Worm (Caenorhabditis elegans) whole organism, L4 larva: Measurements from ENCODE around the gene unc-5.
A peak's percentile ranks its signal among the peaks of the same experiment; 100 is the strongest.

ENCODE experiments used
- F37D6.2 ChIP-seq: sonication (generic microtip); optimal IDR thresholded peaks from 2 replicates; lab custom pipeline; 2016; ENCODE audit warnings: mild to moderate bottlenecking, missing genetic modification characterization, missing compliant biosample characterization
- R02D3.7 ChIP-seq: fragments of 150-350 bp; sonication (generic microtip); optimal IDR thresholded peaks from 3 replicates; lab custom pipeline; 2014; ENCODE audit warnings: missing biosample characterization, missing genetic modification characterization
- T26A8.4 ChIP-seq: fragments of 200-800 bp; sonication (Bioruptor generic); IDR thresholded peaks from 2 replicates; pipeline ENCODE4 v1.3.6; 2022; ENCODE audit warnings: missing genetic modification characterization, missing compliant biosample characterization
- Y105C5A.15 ChIP-seq: fragments of 200-800 bp; sonication (Bioruptor generic); IDR thresholded peaks from 2 replicates; pipeline ENCODE4 v1.3.6; 2022; ENCODE audit warnings: missing genetic modification characterization, missing compliant biosample characterization
- ZK337.2 ChIP-seq: fragments of 200-800 bp; sonication (Bioruptor generic); IDR thresholded peaks from 2 replicates; pipeline ENCODE4 v1.3.6; 2022; ENCODE audit warnings: missing genetic modification reagents, missing genetic modification characterization, missing compliant biosample characterization
- ceh-82 ChIP-seq: sonication (generic microtip); optimal IDR thresholded peaks from 2 replicates; lab custom pipeline; 2017; ENCODE audit warnings: missing biosample characterization, missing genetic modification characterization
- ces-1 ChIP-seq: fragments of 150-350 bp; sonication (generic microtip); optimal IDR thresholded peaks from 4 replicates; lab custom pipeline; 2014; ENCODE audit warnings: missing biosample characterization, missing genetic modification reagents, missing genetic modification characterization
- daf-8 ChIP-seq: fragments of 200-800 bp; sonication (Bioruptor generic); IDR thresholded peaks from 2 replicates; pipeline ENCODE4 v1.3.6; 2022; ENCODE audit warnings: missing genetic modification characterization, missing compliant biosample characterization
- dmd-6 ChIP-seq: fragments of 200-800 bp; sonication (Bioruptor generic); IDR thresholded peaks from 2 replicates; pipeline ENCODE4 v1.3.6; 2022; ENCODE audit warnings: missing genetic modification reagents, missing genetic modification characterization, missing compliant biosample characterization
- dpl-1 ChIP-seq: fragments of 150-350 bp; optimal IDR thresholded peaks from 2 replicates; lab custom pipeline; 2014; ENCODE audit warnings: missing biosample characterization, missing genetic modification reagents, missing genetic modification characterization
- duxl-1 ChIP-seq: sonication (generic microtip); optimal IDR thresholded peaks from 2 replicates; lab custom pipeline; 2016; ENCODE audit warnings: mild to moderate bottlenecking, missing genetic modification characterization, moderate library complexity, missing compliant biosample characterization; ENCODE audit not compliant: poor library complexity
- dve-1 ChIP-seq: sonication (generic microtip); optimal IDR thresholded peaks from 2 replicates; lab custom pipeline; 2017; ENCODE audit warnings: antibody characterized with exemption, mild to moderate bottlenecking, missing genetic modification characterization, missing compliant biosample characterization; ENCODE audit not compliant: insufficient read depth
- fkh-10 ChIP-seq: fragments of 150-350 bp; optimal IDR thresholded peaks from 2 replicates; lab custom pipeline; 2014; ENCODE audit warnings: missing biosample characterization, missing genetic modification reagents, missing genetic modification characterization
- gei-8 ChIP-seq: fragments of 200-800 bp; sonication (Bioruptor generic); optimal IDR thresholded peaks from 2 replicates; lab custom pipeline; 2018; ENCODE audit warnings: mild to moderate bottlenecking, missing genetic modification characterization, missing compliant biosample characterization
- hif-1 ChIP-seq, 2 experiments: sonication (generic microtip); optimal IDR thresholded peaks; 2 replicates each; lab custom pipeline; 2016 to 2017; ENCODE audit warnings: missing compliant biosample characterization in 2 of 2, missing genetic modification characterization in 2 of 2, missing genetic modification reagents in 2 of 2, missing genotype in 2 of 2, mild to moderate bottlenecking in 1 of 2
- lin-1 ChIP-seq: fragments of 200-800 bp; sonication (Bioruptor generic); IDR thresholded peaks from 2 replicates; pipeline ENCODE4 v1.3.6; 2022; ENCODE audit warnings: missing genetic modification reagents, missing genetic modification characterization, missing compliant biosample characterization
- lin-29 ChIP-seq: fragments of 200-800 bp; sonication (Bioruptor generic); IDR thresholded peaks from 2 replicates; pipeline ENCODE4 v1.3.6; 2022; ENCODE audit warnings: missing genetic modification reagents, missing genetic modification characterization, missing compliant biosample characterization
- madf-9 ChIP-seq: fragments of 200-800 bp; sonication (Bioruptor generic); conservative IDR thresholded peaks from 2 replicates; pipeline ENCODE4 v1.3.6; 2022; ENCODE audit warnings: missing genetic modification reagents, missing genetic modification characterization, missing compliant biosample characterization
- mdl-1 ChIP-seq, 2 experiments: fragments of 150-350 bp in 1 of 2; sonication (generic microtip) in 1 of 2; optimal IDR thresholded peaks; 2 replicates each; lab custom pipeline; 2014 to 2017; ENCODE audit warnings: missing biosample characterization in 2 of 2, missing genetic modification characterization in 2 of 2
- mxl-2 ChIP-seq: fragments of 200-800 bp; sonication (Bioruptor generic); conservative IDR thresholded peaks from 2 replicates; pipeline ENCODE4 v1.3.6; 2022; ENCODE audit warnings: missing genetic modification reagents, missing genetic modification characterization, missing compliant biosample characterization
- mxl-3 ChIP-seq: fragments of 200-800 bp; sonication (Bioruptor generic); optimal IDR thresholded peaks from 2 replicates; lab custom pipeline; 2018; ENCODE audit warnings: mild to moderate bottlenecking, missing genetic modification characterization, missing compliant biosample characterization
- nhr-111 ChIP-seq: fragments of 200-800 bp; sonication (Bioruptor generic); optimal IDR thresholded peaks from 2 replicates; lab custom pipeline; 2018; ENCODE audit warnings: mild to moderate bottlenecking, missing genetic modification characterization, missing compliant biosample characterization
- nhr-48 ChIP-seq: sonication (generic microtip); optimal IDR thresholded peaks from 2 replicates; lab custom pipeline; 2016; ENCODE audit warnings: mild to moderate bottlenecking, missing genetic modification characterization, missing compliant biosample characterization
- nhr-6 ChIP-seq: fragments of 150-350 bp; optimal IDR thresholded peaks from 2 replicates; lab custom pipeline; 2014; ENCODE audit warnings: missing biosample characterization, missing genetic modification characterization
- pqm-1 ChIP-seq: sonication (generic microtip); optimal IDR thresholded peaks from 2 replicates; lab custom pipeline; 2017; ENCODE audit warnings: missing biosample characterization, missing genetic modification characterization
- set-16 ChIP-seq: fragments of 200-800 bp; sonication (Bioruptor generic); IDR thresholded peaks from 2 replicates; pipeline ENCODE4 v1.3.6; 2022; ENCODE audit warnings: missing genetic modification reagents, missing genetic modification characterization, missing compliant biosample characterization
- skn-1 ChIP-seq: fragments of 150-350 bp; optimal IDR thresholded peaks from 2 replicates; lab custom pipeline; 2014; ENCODE audit warnings: missing biosample characterization, missing genetic modification characterization
- snpc-1.2 ChIP-seq: fragments of 200-800 bp; sonication (Bioruptor generic); IDR thresholded peaks from 2 replicates; pipeline ENCODE4 v1.3.6; 2022; ENCODE audit warnings: missing genetic modification reagents, missing genetic modification characterization, missing compliant biosample characterization
- spr-3 ChIP-seq: fragments of 200-800 bp; sonication (Bioruptor generic); optimal IDR thresholded peaks from 2 replicates; lab custom pipeline; 2018; ENCODE audit warnings: mild to moderate bottlenecking, missing genetic modification characterization, missing compliant biosample characterization
- tag-97 ChIP-seq: fragments of 200-800 bp; sonication (Bioruptor generic); IDR thresholded peaks from 2 replicates; pipeline ENCODE4 v1.3.6; 2022; ENCODE audit warnings: missing genetic modification characterization, missing compliant biosample characterization
- unc-62 ChIP-seq, 3 experiments: fragments of 150-350 bp in 1 of 3; sonication (generic microtip); optimal IDR thresholded peaks in 2 of 3; peaks in 1 of 3; 1 replicate in 1 of 3; 2 replicates in 2 of 3; lab custom pipeline; 2014 to 2017; ENCODE audit warnings: missing biosample characterization in 3 of 3, missing genetic modification characterization in 3 of 3, missing genetic modification reagents in 3 of 3, missing genotype in 1 of 3
- vab-7 ChIP-seq: fragments of 200-800 bp; sonication (Bioruptor generic); IDR thresholded peaks from 2 replicates; pipeline ENCODE4 v1.3.6; 2022; ENCODE audit warnings: missing genetic modification reagents, missing genetic modification characterization, missing compliant biosample characterization
- zfp-3 ChIP-seq: fragments of 200-800 bp; sonication (Bioruptor generic); conservative IDR thresholded peaks from 2 replicates; pipeline ENCODE4 v1.3.6; 2022; ENCODE audit warnings: missing genetic modification reagents, missing genetic modification characterization, missing compliant biosample characterization

The unc-5 gene

ce11 chrIV:5528285-5528684, at the start of gene unc-5:
Gene unc-5 (minus strand): TSS chrIV:5528338.
- TF ChIP-seq dpl-1, result no peak
- no peak for TF ChIP-seq ZK337.2 (GFP tag; lab: Robert Waterston, UW)
- TF ChIP-seq skn-1, result no peak
- TF ChIP-seq mxl-2, result no peak
- TF ChIP-seq madf-9, result no peak
- TF ChIP-seq F37D6.2 (tag; lab: Kevin White, UChicago), result no peak
- TF ChIP-seq ces-1, result no peak
- no peak for TF ChIP-seq spr-3 (GFP tag; lab: Kevin White, UChicago)
- TF ChIP-seq pqm-1, result no peak
- TF ChIP-seq R02D3.7 (tag; lab: Kevin White, UChicago), result no peak
- no peak for TF ChIP-seq unc-62 (GFP tag; optimal IDR thresholded peaks at IDR 0.05 in 1 of 2; lab: Kevin White, UChicago)
- TF ChIP-seq unc-62 (tag; optimal IDR thresholded peaks at IDR 0.05; lab: Kevin White, UChicago), result no peak
- TF ChIP-seq Y105C5A.15 (GFP tag; lab: Robert Waterston, UW), result no peak
- no peak for TF ChIP-seq fkh-10 (GFP tag; lab: Kevin White, UChicago)
- TF ChIP-seq hif-1 (tag; optimal IDR thresholded peaks at IDR 0.05; lab: Kevin White, UChicago), result no peak
- TF ChIP-seq dmd-6, result no peak

- TF ChIP-seq lin-1 (GFP tag; lab: Robert Waterston, UW), result no peak
- no peak for TF ChIP-seq mxl-3 (GFP tag; lab: Kevin White, UChicago)
- TF ChIP-seq snpc-1.2, result no peak
- TF ChIP-seq T26A8.4, result no peak
- TF ChIP-seq nhr-111 (GFP tag; lab: Kevin White, UChicago), result no peak
- no peak for TF ChIP-seq F37D6.2 (tag; lab: Kevin White, UChicago)
- no peak for TF ChIP-seq duxl-1
- no peak for TF ChIP-seq daf-8
- TF ChIP-seq set-16 (GFP tag; lab: Robert Waterston, UW), result no peak
- TF ChIP-seq lin-29, result no peak
- TF ChIP-seq dve-1 (tag; lab: Kevin White, UChicago), result no peak
- TF ChIP-seq tag-97 (GFP tag; lab: Robert Waterston, UW), result no peak
These were observed 45.9 kb upstream of the unc-5 start, which contains the start of gene T12E12.6 for ce11 chrIV:5574033-5574432. Gene T12E12.6 (minus strand): TSS chrIV:5574133.

- TF ChIP-seq unc-62 (GFP tag; optimal IDR thresholded peaks at IDR 0.05 in 1 of 2; lab: Kevin White, UChicago), result peak in 1 of 2 experiments; percentile 93
- no peak for TF ChIP-seq unc-62 (tag; optimal IDR thresholded peaks at IDR 0.05; lab: Kevin White, UChicago)
- TF ChIP-seq ceh-82 (tag; lab: Kevin White, UChicago), result no peak
These were observed 44.6 kb upstream of the unc-5 start for ce11 chrIV:5572693-5573092.

- TF ChIP-seq T26A8.4 (no peak), nhr-6 (tag; lab: Kevin White, UChicago) (peak; percentile 11), zfp-3 (GFP tag; lab: Robert Waterston, UW) (no peak), snpc-1.2 (no peak), pqm-1 (no peak)
These were observed 37.0 kb upstream of the unc-5 start for ce11 chrIV:5565105-5565504.

- TF ChIP-seq mdl-1 (tag; optimal IDR thresholded peaks at IDR 0.05; lab: Kevin White, UChicago) (no peak), ceh-82 (tag; lab: Kevin White, UChicago) (no peak), gei-8 (no peak), unc-62 (GFP tag; optimal IDR thresholded peaks at IDR 0.05 in 1 of 2; lab: Kevin White, UChicago) (peak in 1 of 2 experiments; percentile 16), unc-62 (tag; optimal IDR thresholded peaks at IDR 0.05; lab: Kevin White, UChicago) (no peak), nhr-48 (no peak), vab-7 (GFP tag; lab: Robert Waterston, UW) (no peak)
These were observed 36.2 kb upstream of the unc-5 start for ce11 chrIV:5564293-5564692.
